Worm (Caenorhabditis elegans): ENCODE results near the gene F15H10.9.
A peak's percentile ranks its signal among the peaks of the same experiment; 100 is the strongest.

Gene F15H10.9

DNA sequence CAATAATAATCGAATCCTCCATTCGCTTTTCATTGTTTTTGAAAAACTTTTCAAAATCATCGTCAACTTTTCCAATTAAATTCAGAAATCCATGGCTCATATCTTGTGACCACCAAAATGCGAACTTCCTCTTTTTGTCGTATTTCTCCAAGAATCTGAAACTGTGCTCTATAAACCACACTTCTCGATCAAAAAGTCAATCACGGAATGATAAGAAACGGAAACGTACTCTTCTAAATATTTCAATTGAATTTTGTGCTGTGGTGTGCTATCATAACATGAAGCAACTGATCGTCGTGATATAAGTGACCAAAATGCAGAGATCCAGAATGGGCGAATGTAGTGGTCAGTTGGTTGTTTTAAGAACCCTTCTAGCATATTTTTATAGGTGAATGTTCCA lies 9.8 kb downstream of the F15H10.9 start:
- TF ChIP-seq fos-1 (tag; optimal IDR thresholded peaks at IDR 0.05) (peak; percentile 29), unc-39 (tag; optimal IDR thresholded peaks at IDR 0.05) (no peak), Y55F3AM.14 (GFP tag; optimal IDR thresholded peaks at IDR 0.05) (no peak)

ce11 chrV:10402804-10403203 lies 11.7 kb downstream of the F15H10.9 start, which contains the start of gene F15H10.8:
Gene F15H10.8, minus strand, starts transcription at chrV:10402904.
- TF ChIP-seq lin-11 (tag; optimal IDR thresholded peaks at IDR 0.05) (no peak), mbf-1 (tag; optimal IDR thresholded peaks at IDR 0.05) (no peak), ztf-4 (tag; optimal IDR thresholded peaks at IDR 0.05) (no peak), nhr-21 (tag; optimal IDR thresholded peaks at IDR 0.05) (no peak), ztf-11 (tag; optimal IDR thresholded peaks at IDR 0.05) (no peak), F13H6.1 (tag; optimal IDR thresholded peaks at IDR 0.05) (no peak), nhr-6 (tag; optimal IDR thresholded peaks at IDR 0.05) (no peak), nhr-77 (tag; optimal IDR thresholded peaks at IDR 0.05) (no peak), mab-5 (tag; optimal IDR thresholded peaks at IDR 0.05) (no peak), C34F6.9 (tag; optimal IDR thresholded peaks at IDR 0.05) (no peak), nhr-129 (tag; optimal IDR thresholded peaks at IDR 0.05) (no peak), mdl-1 (tag; optimal IDR thresholded peaks at IDR 0.05) (no peak), blmp-1 (tag; optimal IDR thresholded peaks at IDR 0.05; ENCODE audit: insufficient read depth) (no peak)

DNA sequence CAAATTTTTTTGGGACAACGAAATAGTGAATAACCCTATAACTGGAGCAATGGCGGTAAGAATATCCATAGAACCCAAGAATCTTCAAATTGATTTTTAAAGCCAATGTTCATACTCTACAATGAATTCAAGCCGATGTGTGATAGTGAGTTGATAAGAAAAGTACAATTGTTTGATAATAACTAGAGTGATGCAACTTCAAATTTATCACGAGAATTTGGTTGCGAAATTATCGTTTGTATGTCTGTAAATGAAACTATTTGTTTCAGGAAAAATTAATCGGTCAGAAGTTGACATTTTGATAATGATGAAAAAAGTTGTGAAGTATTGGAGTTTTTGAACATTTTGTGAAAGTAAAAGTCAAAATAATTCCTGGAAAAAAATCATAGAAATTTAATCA lies 15.2 kb downstream of the F15H10.9 start:
- no peak for TF ChIP-seq lsy-2 (tag; optimal IDR thresholded peaks at IDR 0.05)
- no peak for TF ChIP-seq nhr-11 (tag; optimal IDR thresholded peaks at IDR 0.05)
- no peak for TF ChIP-seq alr-1 (tag; optimal IDR thresholded peaks at IDR 0.05)
- TF ChIP-seq F13H6.1 (tag; optimal IDR thresholded peaks at IDR 0.05), result no peak
- no peak for TF ChIP-seq peb-1 (tag; optimal IDR thresholded peaks at IDR 0.05)
- TF ChIP-seq skn-1 (tag; optimal IDR thresholded peaks at IDR 0.05), result no peak
- no peak for TF ChIP-seq nhr-21 (tag; optimal IDR thresholded peaks at IDR 0.05)
- TF ChIP-seq sem-4 (tag; optimal IDR thresholded peaks at IDR 0.05), result no peak
- no peak for TF ChIP-seq ceh-82 (tag; optimal IDR thresholded peaks at IDR 0.05)
- no peak for TF ChIP-seq egl-27 (tag; optimal IDR thresholded peaks at IDR 0.05)
- TF ChIP-seq blmp-1 (tag; optimal IDR thresholded peaks at IDR 0.05; ENCODE audit: insufficient read depth), result no peak
- peak; percentile 93 for TF ChIP-seq fos-1 (tag; optimal IDR thresholded peaks at IDR 0.05)
- no peak for TF ChIP-seq ZK546.5 (tag; optimal IDR thresholded peaks at IDR 0.05)
- no peak for TF ChIP-seq nhr-77 (tag; optimal IDR thresholded peaks at IDR 0.05)
- no peak for TF ChIP-seq ama-1 (optimal IDR thresholded peaks at IDR 0.05)
- no peak for TF ChIP-seq mdl-1 (tag; optimal IDR thresholded peaks at IDR 0.05)
- peak; percentile 37 for TF ChIP-seq crh-2 (tag; optimal IDR thresholded peaks at IDR 0.05)
- no peak for TF ChIP-seq ztf-4 (tag; optimal IDR thresholded peaks at IDR 0.05)
- no peak for TF ChIP-seq sma-3 (GFP tag; optimal IDR thresholded peaks at IDR 0.05)
- no peak for TF ChIP-seq aly-2 (tag; optimal IDR thresholded peaks at IDR 0.05)
- peak; percentile 24 for TF ChIP-seq gmeb-1 (tag; optimal IDR thresholded peaks at IDR 0.05)
- TF ChIP-seq C34F6.9 (tag; optimal IDR thresholded peaks at IDR 0.05), result no peak
- no peak for TF ChIP-seq lin-11 (tag; optimal IDR thresholded peaks at IDR 0.05)
- TF ChIP-seq dmd-4 (tag; optimal IDR thresholded peaks at IDR 0.05), result no peak
- TF ChIP-seq zag-1 (tag; optimal IDR thresholded peaks at IDR 0.05), result no peak
- TF ChIP-seq nhr-237 (tag; optimal IDR thresholded peaks at IDR 0.05), result no peak
- no peak for TF ChIP-seq elt-1 (tag; optimal IDR thresholded peaks at IDR 0.05)
- TF ChIP-seq nhr-6 (tag; optimal IDR thresholded peaks at IDR 0.05), result no peak
- TF ChIP-seq nhr-12 (tag; optimal IDR thresholded peaks at IDR 0.05), result no peak
- no peak for TF ChIP-seq ceh-16 (tag; optimal IDR thresholded peaks at IDR 0.05)
- TF ChIP-seq nhr-10 (tag; optimal IDR thresholded peaks at IDR 0.05), result no peak
- peak; percentile 80 for TF ChIP-seq nhr-129 (tag; optimal IDR thresholded peaks at IDR 0.05)
- TF ChIP-seq sma-9 (GFP tag; optimal IDR thresholded peaks at IDR 0.05), result peak; percentile 76
- TF ChIP-seq sma-9 (tag; optimal IDR thresholded peaks at IDR 0.05), result no peak
- TF ChIP-seq Y55F3AM.14 (GFP tag; optimal IDR thresholded peaks at IDR 0.05), result no peak
- TF ChIP-seq lin-13 (GFP tag; optimal IDR thresholded peaks at IDR 0.05), result no peak
- TF ChIP-seq unc-55 (GFP tag; optimal IDR thresholded peaks at IDR 0.05), result no peak

DNA sequence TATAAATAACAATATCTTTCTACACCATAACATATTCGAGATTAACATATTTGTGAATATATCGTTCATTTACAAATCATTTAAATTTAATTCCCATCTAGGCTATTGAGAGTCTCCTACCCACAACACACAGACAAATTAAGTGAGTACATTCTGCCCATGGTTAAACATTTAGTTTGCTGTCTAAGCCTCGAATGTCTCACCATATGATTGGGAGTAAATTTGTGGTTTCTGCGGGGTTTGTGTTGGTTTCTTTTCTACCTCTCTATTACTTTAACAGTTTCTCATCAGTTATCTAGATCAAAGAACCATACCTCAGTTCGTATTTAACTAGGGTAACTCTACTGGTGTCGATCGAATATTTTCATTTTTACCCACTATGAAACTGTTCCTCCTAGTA lies 16.1 kb downstream of the F15H10.9 start, which contains the start of gene ugt-2:
Gene ugt-2 (plus strand): TSS at position 371 of the 400 bp plus-strand sequence.
- TF ChIP-seq mbf-1 (tag; optimal IDR thresholded peaks at IDR 0.05) (no peak), crh-2 (tag; optimal IDR thresholded peaks at IDR 0.05) (peak; percentile 14), unc-39 (tag; optimal IDR thresholded peaks at IDR 0.05) (no peak), fos-1 (tag; optimal IDR thresholded peaks at IDR 0.05) (peak; percentile 41), nhr-129 (tag; optimal IDR thresholded peaks at IDR 0.05) (peak; percentile 29), snpc-4 (tag; optimal IDR thresholded peaks at IDR 0.05) (no peak), sma-9 (GFP tag; optimal IDR thresholded peaks at IDR 0.05) (peak; percentile 53), sma-9 (tag; optimal IDR thresholded peaks at IDR 0.05) (no peak)

All from whole organism, L2 larva.